Fruit fly (Drosophila melanogaster) whole organism, embryonic: ENCODE measurements around the gene Egfrap.
A peak's percentile ranks its signal among the peaks of the same experiment; 100 is the strongest.

Experiments used
- Bdp1 ChIP-seq: fragments of 200-800 bp; sonication (Bioruptor generic); optimal IDR thresholded peaks from 3 replicates; lab custom pipeline; 2016; ENCODE audit warnings: missing biosample characterization, missing genetic modification characterization
- C15 ChIP-seq: fragments of 200-800 bp; sonication (Bioruptor generic); IDR thresholded peaks from 3 replicates; pipeline ENCODE4 v1.3.6; 2022; ENCODE audit warnings: missing biosample characterization, missing genetic modification characterization
- CG10274 ChIP-seq: fragments of 200-800 bp; sonication (Bioruptor generic); optimal IDR thresholded peaks from 3 replicates; lab custom pipeline; 2017; ENCODE audit warnings: missing biosample characterization, mild to moderate bottlenecking, missing genetic modification characterization
- CG13287 ChIP-seq: fragments of 200-800 bp; sonication (Bioruptor generic); IDR thresholded peaks from 2 replicates; pipeline ENCODE4 v1.3.6; 2022; ENCODE audit warnings: missing biosample characterization, missing genetic modification characterization; ENCODE audit not compliant: partially characterized antibody
- CG14860 ChIP-seq: fragments of 200-800 bp; sonication (Bioruptor generic); IDR thresholded peaks from 3 replicates; pipeline ENCODE4 v1.3.6; 2022; ENCODE audit warnings: missing biosample characterization, missing genetic modification characterization; ENCODE audit not compliant: partially characterized antibody
- CG15011 ChIP-seq: fragments of 200-800 bp; sonication (Bioruptor generic); optimal IDR thresholded peaks from 3 replicates; lab custom pipeline; 2018; ENCODE audit warnings: missing biosample characterization, mild to moderate bottlenecking, missing genetic modification characterization
- CG1792 ChIP-seq: fragments of 200-800 bp; sonication (Bioruptor generic); optimal IDR thresholded peaks from 2 replicates; lab custom pipeline; 2016; ENCODE audit warnings: missing biosample characterization, missing genetic modification characterization
- CG18262 ChIP-seq: fragments of 200-800 bp; optimal IDR thresholded peaks from 3 replicates; lab custom pipeline; 2019; ENCODE audit warnings: missing biosample characterization, mild to moderate bottlenecking, missing genetic modification characterization, moderate library complexity
- CG1832 ChIP-seq: fragments of 200-800 bp; sonication (Bioruptor generic); optimal IDR thresholded peaks from 2 replicates; lab custom pipeline; 2017; ENCODE audit warnings: missing biosample characterization, mild to moderate bottlenecking, missing genetic modification characterization, inconsistent platforms
- CG18476 ChIP-seq: fragments of 200-800 bp; sonication (Bioruptor generic); optimal IDR thresholded peaks from 2 replicates; lab custom pipeline; 2016; ENCODE audit warnings: missing biosample characterization, mild to moderate bottlenecking, missing genetic modification characterization
- CG2120 ChIP-seq: fragments of 200-800 bp; sonication (Bioruptor generic); optimal IDR thresholded peaks from 3 replicates; lab custom pipeline; 2016; ENCODE audit warnings: missing biosample characterization, missing genetic modification characterization
- CG2712 ChIP-seq: fragments of 200-800 bp; optimal IDR thresholded peaks from 3 replicates; lab custom pipeline; 2019; ENCODE audit warnings: missing biosample characterization, mild to moderate bottlenecking, missing genetic modification characterization, moderate library complexity
- CG2875 ChIP-seq: fragments of 200-800 bp; sonication (Bioruptor generic); optimal IDR thresholded peaks from 2 replicates; lab custom pipeline; 2017; ENCODE audit warnings: missing biosample characterization, mild to moderate bottlenecking, missing genetic modification characterization, missing genetic modification reagents
- CG6254 ChIP-seq: fragments of 200-800 bp; sonication (Bioruptor generic); optimal IDR thresholded peaks from 3 replicates; lab custom pipeline; 2017; ENCODE audit warnings: mild to moderate bottlenecking, missing biosample characterization, missing genetic modification reagents, missing genetic modification characterization
- CG6272 ChIP-seq: fragments of 200-800 bp; sonication (Bioruptor generic); IDR thresholded peaks from 2 replicates; pipeline ENCODE4 v1.3.6; 2022; ENCODE audit warnings: missing biosample characterization, missing genetic modification characterization
- CG6689 ChIP-seq: fragments of 200-800 bp; sonication (Bioruptor generic); IDR thresholded peaks from 2 replicates; pipeline ENCODE4 v1.3.6; 2022; ENCODE audit warnings: missing biosample characterization, missing genetic modification characterization
- CG8089 ChIP-seq: fragments of 200-800 bp; sonication (Bioruptor generic); optimal IDR thresholded peaks from 3 replicates; lab custom pipeline; 2016; ENCODE audit warnings: missing biosample characterization, missing genetic modification characterization
- CG8388 ChIP-seq: fragments of 200-800 bp; sonication (Bioruptor generic); optimal IDR thresholded peaks from 2 replicates; lab custom pipeline; 2019; ENCODE audit warnings: missing biosample characterization, mild to moderate bottlenecking, missing genetic modification characterization, moderate library complexity
- CG9609 ChIP-seq: fragments of 200-800 bp; sonication (Bioruptor generic); optimal IDR thresholded peaks from 3 replicates; lab custom pipeline; 2016; ENCODE audit warnings: missing biosample characterization, missing genetic modification characterization
- CHES-1-like ChIP-seq: fragments of 200-800 bp; sonication (Bioruptor generic); optimal IDR thresholded peaks from 2 replicates; lab custom pipeline; 2016; ENCODE audit warnings: missing biosample characterization, missing genetic modification characterization
- CTCF ChIP-seq: fragments of 200-800 bp; sonication (Bioruptor generic); optimal IDR thresholded peaks from 2 replicates; lab custom pipeline; 2017; ENCODE audit warnings: missing biosample characterization, mild to moderate bottlenecking, missing genetic modification characterization, moderate library complexity
- Dek ChIP-seq: fragments of 200-800 bp; sonication (Bioruptor generic); optimal IDR thresholded peaks from 3 replicates; lab custom pipeline; 2019; ENCODE audit warnings: missing biosample characterization, mild to moderate bottlenecking, missing genetic modification characterization, moderate library complexity
- Dip3 ChIP-seq: fragments of 200-800 bp; sonication (Bioruptor generic); optimal IDR thresholded peaks from 3 replicates; lab custom pipeline; 2016; ENCODE audit warnings: missing biosample characterization, missing genetic modification characterization
- H15 ChIP-seq: fragments of 200-800 bp; sonication (Bioruptor generic); IDR thresholded peaks from 3 replicates; pipeline ENCODE4 v1.3.6; 2022; ENCODE audit warnings: missing biosample characterization, missing genetic modification characterization
- H2.0 ChIP-seq: fragments of 200-800 bp; sonication (Bioruptor generic); IDR thresholded peaks from 2 replicates; pipeline ENCODE4 v1.3.6; 2022; ENCODE audit warnings: missing biosample characterization, missing genetic modification characterization
- HmgZ ChIP-seq: fragments of 200-800 bp; sonication (Bioruptor generic); optimal IDR thresholded peaks from 2 replicates; lab custom pipeline; 2018; ENCODE audit warnings: missing biosample characterization, mild to moderate bottlenecking, missing genetic modification characterization
- Hmr ChIP-seq: fragments of 200-800 bp; sonication (Bioruptor generic); optimal IDR thresholded peaks from 3 replicates; lab custom pipeline; 2017; ENCODE audit warnings: mild to moderate bottlenecking, missing biosample characterization, missing genetic modification reagents, missing genetic modification characterization
- Mad ChIP-seq: fragments of 200-800 bp; sonication (Bioruptor generic); optimal IDR thresholded peaks from 2 replicates; lab custom pipeline; 2016; ENCODE audit warnings: missing biosample characterization, missing genetic modification characterization
- Max ChIP-seq: fragments of 200-800 bp; sonication (Bioruptor generic); optimal IDR thresholded peaks from 2 replicates; lab custom pipeline; 2016; ENCODE audit warnings: missing biosample characterization, mild to moderate bottlenecking, missing genetic modification characterization
- Oaz ChIP-seq: fragments of 200-800 bp; sonication (Bioruptor generic); IDR thresholded peaks from 2 replicates; pipeline ENCODE4 v1.3.6; 2022; ENCODE audit warnings: missing biosample characterization, missing genetic modification characterization
- PHDP ChIP-seq: fragments of 200-800 bp; sonication (Bioruptor generic); optimal IDR thresholded peaks from 3 replicates; lab custom pipeline; 2018; ENCODE audit warnings: missing biosample characterization, mild to moderate bottlenecking, missing genetic modification characterization, moderate library complexity
- Side ChIP-seq: fragments of 200-800 bp; sonication (Bioruptor generic); optimal IDR thresholded peaks from 2 replicates; lab custom pipeline; 2016; ENCODE audit warnings: missing biosample characterization, missing genetic modification characterization
- Sin3A ChIP-seq: fragments of >200 bp; optimal IDR thresholded peaks from 2 replicates; lab custom pipeline; 2018
- Sox102F ChIP-seq: fragments of 200-800 bp; sonication (Bioruptor generic); optimal IDR thresholded peaks from 2 replicates; lab custom pipeline; 2018; ENCODE audit warnings: missing biosample characterization, mild to moderate bottlenecking, missing genetic modification characterization, moderate library complexity
- Spps ChIP-seq: fragments of 200-800 bp; sonication (Bioruptor generic); optimal IDR thresholded peaks from 2 replicates; lab custom pipeline; 2018; ENCODE audit warnings: missing biosample characterization, mild to moderate bottlenecking, missing genetic modification characterization
- Usf ChIP-seq: fragments of 200-800 bp; sonication (Bioruptor generic); optimal IDR thresholded peaks from 2 replicates; lab custom pipeline; 2017; ENCODE audit warnings: missing genotype, missing biosample characterization, missing genetic modification characterization
- bab2 ChIP-seq: fragments of 200-800 bp; sonication (Bioruptor generic); optimal IDR thresholded peaks from 2 replicates; lab custom pipeline; 2016; ENCODE audit warnings: missing biosample characterization, missing genetic modification characterization
- chm ChIP-seq: fragments of 200-800 bp; sonication (Bioruptor generic); IDR thresholded peaks from 2 replicates; pipeline ENCODE4 v1.3.6; 2022; ENCODE audit warnings: missing biosample characterization, missing genetic modification characterization
- da ChIP-seq: fragments of 200-800 bp; sonication (Bioruptor generic); optimal IDR thresholded peaks from 2 replicates; lab custom pipeline; 2016; ENCODE audit warnings: missing biosample characterization, missing genetic modification characterization
- dm ChIP-seq: fragments of 200-800 bp; sonication (Bioruptor generic); optimal IDR thresholded peaks from 3 replicates; lab custom pipeline; 2016; ENCODE audit warnings: missing biosample characterization, missing genetic modification characterization
- gce ChIP-seq: fragments of 200-800 bp; sonication (Bioruptor generic); IDR thresholded peaks from 3 replicates; pipeline ENCODE4 v1.3.6; 2022; ENCODE audit warnings: missing biosample characterization, missing genetic modification characterization
- grn ChIP-seq: fragments of 200-800 bp; sonication (Bioruptor generic); optimal IDR thresholded peaks from 3 replicates; lab custom pipeline; 2017; ENCODE audit warnings: missing biosample characterization, missing genetic modification characterization
- mirr ChIP-seq: fragments of 200-800 bp; sonication (Bioruptor generic); optimal IDR thresholded peaks from 3 replicates; lab custom pipeline; 2018; ENCODE audit warnings: missing biosample characterization, mild to moderate bottlenecking, missing genetic modification characterization
- odd ChIP-seq: fragments of 200-800 bp; sonication (Bioruptor generic); optimal IDR thresholded peaks from 2 replicates; lab custom pipeline; 2017; ENCODE audit warnings: missing biosample characterization, mild to moderate bottlenecking, missing genetic modification characterization
- org-1 ChIP-seq: fragments of 200-800 bp; sonication (Bioruptor generic); optimal IDR thresholded peaks from 2 replicates; lab custom pipeline; 2017; ENCODE audit warnings: missing biosample characterization, missing genetic modification characterization
- prd ChIP-seq, 3 experiments: fragments of >200 bp in 2 of 3; fragments of 200-800 bp in 1 of 3; sonication (Bioruptor generic) in 1 of 3; optimal IDR thresholded peaks in 2 of 3; IDR thresholded peaks in 1 of 3; 2 replicates in 2 of 3; 3 replicates in 1 of 3; pipeline versions ENCODE4 v1.3.6 to Lab custom; 2017 to 2022; ENCODE audit warnings: missing biosample characterization in 1 of 3, missing genetic modification characterization in 1 of 3
- sc ChIP-seq, 3 experiments: fragments of >200 bp in 2 of 3; fragments of 200-800 bp in 1 of 3; sonication (Bioruptor generic) in 1 of 3; optimal IDR thresholded peaks; 2 replicates in 2 of 3; 3 replicates in 1 of 3; lab custom pipeline; 2017; ENCODE audit warnings: mild to moderate bottlenecking in 1 of 3, missing biosample characterization in 1 of 3, missing genetic modification characterization in 1 of 3, missing genetic modification reagents in 1 of 3
- seq ChIP-seq: fragments of 200-800 bp; sonication (Bioruptor generic); IDR thresholded peaks from 2 replicates; pipeline ENCODE4 v1.3.6; 2022; ENCODE audit warnings: missing biosample characterization, missing genetic modification characterization
- toy ChIP-seq: fragments of 200-800 bp; sonication (Bioruptor generic); IDR thresholded peaks from 2 replicates; pipeline ENCODE4 v1.3.6; 2022; ENCODE audit warnings: missing biosample characterization, missing genetic modification characterization
- wor ChIP-seq: fragments of 200-800 bp; sonication (Bioruptor generic); IDR thresholded peaks from 2 replicates; pipeline ENCODE4 v1.3.6; 2022; ENCODE audit warnings: missing biosample characterization, missing genetic modification characterization
- zen ChIP-seq: fragments of 200-800 bp; sonication (Bioruptor generic); optimal IDR thresholded peaks from 3 replicates; lab custom pipeline; 2018; ENCODE audit warnings: missing biosample characterization, mild to moderate bottlenecking, missing genetic modification characterization, moderate library complexity

Egfrap gene

DNA sequence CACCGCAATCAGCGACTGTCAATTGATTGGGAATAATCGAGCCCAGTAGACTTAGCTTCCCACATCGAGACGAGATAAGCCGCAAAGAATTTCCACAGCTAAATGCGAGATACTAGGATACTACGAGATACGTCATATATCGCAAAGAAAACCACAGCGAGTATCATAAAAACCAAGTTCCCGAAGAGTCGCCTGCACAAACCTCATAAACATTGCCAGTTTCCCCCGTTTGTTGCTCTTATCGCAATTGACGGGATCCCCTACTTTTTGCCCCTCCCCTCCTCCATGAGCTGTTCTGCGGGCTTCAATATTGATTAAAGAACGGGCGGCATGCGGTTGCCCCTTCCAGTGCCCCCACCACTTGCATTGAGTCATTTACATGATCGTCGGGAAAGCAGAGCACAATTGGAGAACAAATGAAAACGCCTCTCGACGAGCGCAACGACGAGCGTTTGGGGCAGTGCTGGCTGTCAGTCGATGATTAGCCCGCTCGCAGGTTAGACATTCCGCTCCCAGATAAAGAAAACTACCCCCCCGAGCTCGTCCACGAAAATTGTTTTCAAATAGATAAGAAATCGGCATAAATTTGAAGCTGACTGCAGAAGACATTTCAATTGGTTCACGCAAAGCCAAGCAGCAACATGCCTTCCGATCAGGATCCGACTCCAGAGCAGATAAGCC lies 28.3 kb downstream of the Egfrap start, which contains the start of gene CG32407 (continued):
- TF ChIP-seq C15: no peak
- no peak for TF ChIP-seq bab2 (GFP tag; lab: Kevin White, UChicago)
- no peak for TF ChIP-seq CG18476 (GFP tag; lab: Kevin White, UChicago)
- no peak for TF ChIP-seq CG15011 (GFP tag; lab: Kevin White, UChicago)
- TF ChIP-seq da (GFP tag; lab: Kevin White, UChicago): no peak
- peak; percentile 19 for TF ChIP-seq HmgZ (tag; lab: Kevin White, UChicago)
- TF ChIP-seq CG6272 (GFP tag; lab: Robert Waterston, UW): no peak
- no peak for TF ChIP-seq gce (GFP tag; lab: Robert Waterston, UW)
- TF ChIP-seq CG18262 (tag; lab: Kevin White, UChicago): peak; percentile 17
- TF ChIP-seq mirr: peak; percentile 53
- TF ChIP-seq CG13287: no peak
- TF ChIP-seq Sin3A (lab: Kevin White, UChicago): no peak
- TF ChIP-seq PHDP (tag; lab: Kevin White, UChicago): no peak
- TF ChIP-seq grn (GFP tag; lab: Kevin White, UChicago): peak; percentile 37
- TF ChIP-seq Usf (GFP tag; lab: Kevin White, UChicago): no peak
- TF ChIP-seq CG2712 (tag; lab: Kevin White, UChicago): no peak
- no peak for TF ChIP-seq Spps (tag; lab: Kevin White, UChicago)
- TF ChIP-seq CG8089: no peak
- TF ChIP-seq CG1792 (GFP tag; lab: Kevin White, UChicago): no peak
- no peak for TF ChIP-seq CG9609 (GFP tag; lab: Kevin White, UChicago)
- peak; percentile 4 for TF ChIP-seq dm (GFP tag; lab: Kevin White, UChicago)
- no peak for TF ChIP-seq CHES-1-like (GFP tag; lab: Kevin White, UChicago)
- no peak for TF ChIP-seq Dip3 (GFP tag; lab: Kevin White, UChicago)
- no peak for TF ChIP-seq CG8388
- TF ChIP-seq CG2875 (GFP tag; lab: Kevin White, UChicago): peak; percentile 25
- no peak for TF ChIP-seq sc (optimal IDR thresholded peaks at IDR 0.05; lab: Kevin White, UChicago)
- TF ChIP-seq sc (GFP tag; optimal IDR thresholded peaks at IDR 0.05; lab: Kevin White, UChicago): no peak
- TF ChIP-seq CTCF (GFP tag; lab: Kevin White, UChicago): no peak
- no peak for TF ChIP-seq CG1832
- no peak for TF ChIP-seq CG14860
- no peak for TF ChIP-seq org-1 (GFP tag; lab: Kevin White, UChicago)
- TF ChIP-seq Sox102F: no peak
- TF ChIP-seq Side (GFP tag; lab: Kevin White, UChicago): no peak
- no peak for TF ChIP-seq Hmr (GFP tag; lab: Kevin White, UChicago)
- TF ChIP-seq H15: no peak
- TF ChIP-seq toy (GFP tag; lab: Robert Waterston, UW): no peak
- no peak for TF ChIP-seq Mad
- no peak for TF ChIP-seq CG10274 (GFP tag; lab: Kevin White, UChicago)
- no peak for TF ChIP-seq seq
- no peak for TF ChIP-seq H2.0 (GFP tag; lab: Robert Waterston, UW)
- TF ChIP-seq CG6689: no peak
- TF ChIP-seq Bdp1 (GFP tag; lab: Kevin White, UChicago): no peak
- no peak for TF ChIP-seq wor
- no peak for TF ChIP-seq zen (tag; lab: Kevin White, UChicago)
- TF ChIP-seq CG6254: no peak
- no peak for TF ChIP-seq CG2120 (GFP tag; lab: Kevin White, UChicago)
- TF ChIP-seq odd (GFP tag; lab: Kevin White, UChicago): no peak
- TF ChIP-seq Oaz (GFP tag; lab: Robert Waterston, UW): no peak
- no peak for TF ChIP-seq prd (optimal IDR thresholded peaks at IDR 0.05; lab: Kevin White, UChicago)
- no peak for TF ChIP-seq prd (GFP tag; IDR thresholded peaks at IDR 0.05; lab: Robert Waterston, UW)
- TF ChIP-seq chm: no peak
- no peak for TF ChIP-seq Dek (tag; lab: Kevin White, UChicago)
- TF ChIP-seq Max: no peak
